Fruit fly (Drosophila melanogaster): Measurements from ENCODE around the gene ctp.

The ctp gene

DNA sequence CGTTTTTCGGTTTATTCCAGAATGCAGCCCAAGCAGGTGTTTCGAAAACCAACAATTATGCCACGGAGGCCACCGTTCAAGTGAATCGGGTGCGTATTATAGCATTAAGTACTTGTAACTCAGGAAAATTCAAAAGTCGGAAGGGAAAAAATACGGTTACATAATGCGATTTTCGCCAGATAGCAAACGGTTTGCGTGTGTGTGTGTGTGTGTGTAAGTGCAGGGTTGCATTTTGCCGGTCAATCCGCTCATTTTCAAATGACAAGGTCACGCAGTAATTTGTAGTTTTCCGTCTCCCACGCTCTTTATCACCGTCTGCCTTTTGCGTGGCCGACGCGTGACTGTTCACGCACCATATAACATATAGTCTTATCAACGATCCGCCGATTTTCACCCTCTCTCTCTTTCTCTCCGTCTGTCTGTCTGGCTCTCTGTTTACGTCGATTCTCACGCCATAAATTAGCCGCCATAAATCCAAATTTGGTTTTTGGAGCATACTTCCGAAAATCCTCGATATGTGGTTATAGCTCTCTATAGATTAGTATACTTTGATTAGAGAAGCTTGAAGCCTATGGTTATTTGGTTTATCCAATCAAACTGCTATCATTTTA, 15.3 kb downstream of the ctp start:
- TF ChIP-seq CG33017 (tag; optimal IDR thresholded peaks at IDR 0.05): no peak
- TF ChIP-seq CG7101 (tag; optimal IDR thresholded peaks at IDR 0.05): no peak
- TF ChIP-seq Mnt (GFP tag; optimal IDR thresholded peaks at IDR 0.05): peak; percentile 16
- TF ChIP-seq kay (GFP tag; ENCODE audit: borderline replicate concordance): no peak
- TF ChIP-seq toe (GFP tag; optimal IDR thresholded peaks at IDR 0.05): no peak
- no peak for TF ChIP-seq CG7045 (GFP tag; optimal IDR thresholded peaks at IDR 0.05)
- TF ChIP-seq Crg-1 (GFP tag; optimal IDR thresholded peaks at IDR 0.05): no peak
- no peak for TF ChIP-seq cic (GFP tag; optimal IDR thresholded peaks at IDR 0.05)
- TF ChIP-seq CG1620 (GFP tag; optimal IDR thresholded peaks at IDR 0.05): no peak
- TF ChIP-seq CG5204 (GFP tag; optimal IDR thresholded peaks at IDR 0.05): no peak
- TF ChIP-seq CG11617 (GFP tag; optimal IDR thresholded peaks at IDR 0.05): no peak
- TF ChIP-seq Clk (GFP tag; optimal IDR thresholded peaks at IDR 0.05): no peak
- no peak for TF ChIP-seq Hr96 (GFP tag; optimal IDR thresholded peaks at IDR 0.05)
- peak; percentile 44 for TF ChIP-seq tj (GFP tag; optimal IDR thresholded peaks at IDR 0.05)
- no peak for TF ChIP-seq cnc (optimal IDR thresholded peaks at IDR 0.05)
- no peak for TF ChIP-seq CG14711 (tag; optimal IDR thresholded peaks at IDR 0.05)
- TF ChIP-seq ovo (GFP tag; optimal IDR thresholded peaks at IDR 0.05): no peak
- TF ChIP-seq CG12768 (GFP tag; optimal IDR thresholded peaks at IDR 0.05): no peak
- TF ChIP-seq bab1 (GFP tag; optimal IDR thresholded peaks at IDR 0.05): peak; percentile 8
- no peak for TF ChIP-seq pad (GFP tag; optimal IDR thresholded peaks at IDR 0.05)

DNA sequence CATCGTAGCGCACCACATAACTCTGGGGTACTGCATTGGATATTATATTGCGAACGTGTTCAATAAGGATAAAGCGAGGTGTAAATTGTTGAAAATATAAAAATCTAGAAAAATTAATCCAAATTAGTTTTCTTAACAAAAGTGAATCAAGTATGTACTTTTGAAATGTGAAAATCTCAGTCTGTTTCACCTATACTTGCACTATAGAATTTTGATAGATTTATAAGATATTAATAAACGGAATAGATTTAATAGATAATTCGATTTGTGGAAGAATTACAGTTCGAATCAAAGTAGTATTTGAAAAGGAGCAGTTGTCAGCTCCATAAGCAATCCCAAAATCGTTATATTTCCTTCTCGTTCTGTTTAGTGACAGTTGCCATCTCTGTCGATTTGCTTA, 17.4 kb downstream of the ctp start, which contains the start of gene CG7024:
Gene CG7024, plus strand, starts transcription at position 301 of the 400 bp plus-strand sequence.
- no peak for TF ChIP-seq CG5204 (GFP tag; optimal IDR thresholded peaks at IDR 0.05)
- peak; percentile 67 for TF ChIP-seq kay (GFP tag; ENCODE audit: borderline replicate concordance)

DNA sequence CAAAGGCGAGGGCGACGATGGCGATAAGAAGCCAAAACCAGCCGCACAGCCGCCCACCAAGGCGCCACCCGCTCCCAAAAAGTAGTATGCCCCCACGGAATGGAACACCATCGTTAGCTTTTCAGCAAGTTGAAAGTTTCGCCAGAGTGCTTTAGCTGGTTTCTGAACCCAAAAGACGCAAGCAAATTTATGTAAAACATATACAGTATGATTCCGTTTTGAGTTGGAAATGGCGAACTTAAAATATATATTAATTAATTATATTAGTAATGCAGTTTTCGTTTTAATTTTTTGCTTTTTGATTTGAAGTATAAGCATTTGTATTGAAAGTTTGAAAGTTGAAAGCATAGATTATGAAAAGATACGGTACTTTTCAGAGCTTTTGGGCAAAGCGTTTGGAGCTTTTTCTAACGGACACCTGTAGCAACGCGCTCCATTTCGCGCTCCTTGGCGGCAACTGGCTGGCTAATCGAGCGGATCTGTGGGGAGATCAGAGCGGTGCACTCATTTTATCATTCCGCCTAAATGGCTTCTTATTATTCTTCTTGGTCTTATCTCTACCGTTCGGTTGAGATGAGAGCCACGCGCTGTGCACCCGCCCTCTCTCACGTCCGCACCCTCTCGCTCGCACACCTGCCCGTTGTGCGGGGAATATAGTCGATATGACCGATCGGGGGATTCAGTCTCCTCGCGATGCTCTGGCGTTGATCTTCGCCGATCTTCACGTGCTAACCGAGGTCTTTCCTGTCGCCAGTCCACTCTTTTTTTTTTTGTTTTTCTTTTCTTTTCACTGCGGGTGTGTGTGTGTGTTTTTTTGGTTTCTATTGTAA, 19.9 kb downstream of the ctp start, which contains the start of gene Proc-R:
Gene Proc-R, plus strand, starts transcription at position 680 of the 830 bp plus-strand sequence.
- TF ChIP-seq tj (GFP tag; optimal IDR thresholded peaks at IDR 0.05) (no peak), ovo (GFP tag; optimal IDR thresholded peaks at IDR 0.05) (peak; percentile 47), pad (GFP tag; optimal IDR thresholded peaks at IDR 0.05) (peak; percentile 29)

Measured in whole organism, adult.